Worm (Caenorhabditis elegans) whole organism, L2 larva: Measurements from ENCODE around the gene lgc-14.

Experiments used
- C34F6.9 ChIP-seq: fragments of 150-350 bp; optimal IDR thresholded peaks from 2 replicates; lab custom pipeline; 2014; ENCODE audit warnings: missing biosample characterization, missing genetic modification characterization
- F13H6.1 ChIP-seq: sonication (generic microtip); optimal IDR thresholded peaks from 2 replicates; lab custom pipeline; 2016; ENCODE audit warnings: missing genetic modification characterization, missing compliant biosample characterization
- R02D3.7 ChIP-seq: fragments of 150-350 bp; optimal IDR thresholded peaks from 2 replicates; lab custom pipeline; 2014; ENCODE audit warnings: missing biosample characterization, missing genetic modification characterization
- Y55F3AM.14 ChIP-seq: fragments of 200-800 bp; sonication (Bioruptor generic); optimal IDR thresholded peaks from 2 replicates; lab custom pipeline; 2018; ENCODE audit warnings: mild to moderate bottlenecking, missing genetic modification characterization, missing compliant biosample characterization
- ZK546.5 ChIP-seq: sonication (generic microtip); optimal IDR thresholded peaks from 2 replicates; lab custom pipeline; 2017; ENCODE audit warnings: missing biosample characterization, missing genetic modification characterization
- alr-1 ChIP-seq: fragments of 150-350 bp; optimal IDR thresholded peaks from 2 replicates; lab custom pipeline; 2014; ENCODE audit warnings: missing biosample characterization, missing genetic modification characterization
- ama-1 ChIP-seq: fragments of 150-350 bp; optimal IDR thresholded peaks from 2 replicates; lab custom pipeline; 2018; ENCODE audit warnings: inconsistent platforms
- blmp-1 ChIP-seq: sonication (generic microtip); optimal IDR thresholded peaks from 2 replicates; lab custom pipeline; 2017; ENCODE audit warnings: missing genetic modification characterization, mild to moderate bottlenecking, missing compliant biosample characterization, antibody characterized with exemption, moderate library complexity; ENCODE audit not compliant: insufficient read depth
- ceh-16 ChIP-seq: fragments of 150-350 bp; optimal IDR thresholded peaks from 2 replicates; lab custom pipeline; 2014; ENCODE audit warnings: missing biosample characterization, missing genetic modification characterization
- crh-2 ChIP-seq: sonication (generic microtip); optimal IDR thresholded peaks from 2 replicates; lab custom pipeline; 2017; ENCODE audit warnings: missing biosample characterization, missing genetic modification characterization
- dmd-4 ChIP-seq: sonication (generic microtip); optimal IDR thresholded peaks from 2 replicates; lab custom pipeline; 2017; ENCODE audit warnings: missing biosample characterization, missing genetic modification characterization
- egl-27 ChIP-seq: sonication (generic microtip); optimal IDR thresholded peaks from 3 replicates; lab custom pipeline; 2017; ENCODE audit warnings: missing biosample characterization, missing genetic modification reagents, missing genetic modification characterization
- elt-1 ChIP-seq: fragments of 150-350 bp; optimal IDR thresholded peaks from 2 replicates; lab custom pipeline; 2014; ENCODE audit warnings: missing biosample characterization, missing genetic modification characterization
- elt-3 ChIP-seq: sonication (generic microtip); optimal IDR thresholded peaks from 2 replicates; lab custom pipeline; 2017; ENCODE audit warnings: missing biosample characterization, missing genetic modification characterization
- fos-1 ChIP-seq: fragments of 150-350 bp; optimal IDR thresholded peaks from 2 replicates; lab custom pipeline; 2014; ENCODE audit warnings: missing biosample characterization, missing genetic modification characterization
- gmeb-1 ChIP-seq: fragments of 150-350 bp; optimal IDR thresholded peaks from 2 replicates; lab custom pipeline; 2014; ENCODE audit warnings: missing biosample characterization, missing genetic modification characterization
- lin-13 ChIP-seq: fragments of 150-350 bp; optimal IDR thresholded peaks from 2 replicates; lab custom pipeline; 2014; ENCODE audit warnings: missing biosample characterization, missing genetic modification reagents, missing genetic modification characterization
- mbf-1 ChIP-seq: sonication (generic microtip); optimal IDR thresholded peaks from 2 replicates; lab custom pipeline; 2017; ENCODE audit warnings: missing biosample characterization, missing genetic modification characterization
- nhr-11 ChIP-seq: fragments of 150-350 bp; optimal IDR thresholded peaks from 2 replicates; lab custom pipeline; 2014; ENCODE audit warnings: missing biosample characterization, missing genetic modification characterization
- nhr-129 ChIP-seq: fragments of 150-350 bp; optimal IDR thresholded peaks from 2 replicates; lab custom pipeline; 2014; ENCODE audit warnings: missing biosample characterization, missing genetic modification characterization
- nhr-23 ChIP-seq: fragments of 150-350 bp; optimal IDR thresholded peaks from 2 replicates; lab custom pipeline; 2014; ENCODE audit warnings: missing biosample characterization, missing genetic modification reagents, missing genetic modification characterization
- nhr-25 ChIP-seq: fragments of 150-350 bp; sonication (generic microtip); optimal IDR thresholded peaks from 3 replicates; lab custom pipeline; 2014; ENCODE audit warnings: missing biosample characterization, missing genetic modification characterization
- sem-4 ChIP-seq: fragments of 150-350 bp; optimal IDR thresholded peaks from 2 replicates; lab custom pipeline; 2014; ENCODE audit warnings: missing biosample characterization, missing genetic modification reagents, missing genetic modification characterization
- skn-1 ChIP-seq: sonication (generic microtip); optimal IDR thresholded peaks from 2 replicates; lab custom pipeline; 2017; ENCODE audit warnings: missing biosample characterization, missing genetic modification characterization
- sma-3 ChIP-seq: sonication (generic microtip); optimal IDR thresholded peaks from 2 replicates; lab custom pipeline; 2016; ENCODE audit warnings: missing genetic modification reagents, missing genetic modification characterization, missing compliant biosample characterization
- sma-9 ChIP-seq, 2 experiments: fragments of 150-350 bp in 1 of 2; sonication (generic microtip) in 1 of 2; optimal IDR thresholded peaks; 2 replicates each; lab custom pipeline; 2014 to 2016; ENCODE audit warnings: missing genetic modification characterization in 2 of 2, mild to moderate bottlenecking in 1 of 2, missing biosample characterization in 1 of 2, missing compliant biosample characterization in 1 of 2, missing genetic modification reagents in 1 of 2, moderate library complexity in 1 of 2
- snpc-4 ChIP-seq: fragments of 150-350 bp; optimal IDR thresholded peaks from 2 replicates; lab custom pipeline; 2014; ENCODE audit warnings: missing biosample characterization, missing genetic modification characterization
- unc-39 ChIP-seq: fragments of 150-350 bp; optimal IDR thresholded peaks from 2 replicates; lab custom pipeline; 2014; ENCODE audit warnings: missing biosample characterization, missing genetic modification characterization
- unc-55 ChIP-seq: fragments of 150-350 bp; sonication (generic microtip); optimal IDR thresholded peaks from 3 replicates; lab custom pipeline; 2014; ENCODE audit warnings: missing biosample characterization, missing genetic modification reagents, missing genetic modification characterization
- unc-62 ChIP-seq: fragments of 150-350 bp; optimal IDR thresholded peaks from 2 replicates; lab custom pipeline; 2014; ENCODE audit warnings: missing biosample characterization, missing genetic modification reagents, missing genetic modification characterization
- ztf-1 ChIP-seq: fragments of 200-800 bp; sonication (Bioruptor generic); conservative IDR thresholded peaks from 2 replicates; pipeline ENCODE4 v1.3.6; 2022; ENCODE audit warnings: missing genetic modification characterization, missing compliant biosample characterization
- ztf-11 ChIP-seq: sonication (generic microtip); optimal IDR thresholded peaks from 2 replicates; lab custom pipeline; 2017; ENCODE audit warnings: missing biosample characterization, missing genetic modification characterization
- ztf-4 ChIP-seq: fragments of 150-350 bp; optimal IDR thresholded peaks from 2 replicates; lab custom pipeline; 2014; ENCODE audit warnings: missing biosample characterization, missing genetic modification characterization

lgc-14 gene

DNA sequence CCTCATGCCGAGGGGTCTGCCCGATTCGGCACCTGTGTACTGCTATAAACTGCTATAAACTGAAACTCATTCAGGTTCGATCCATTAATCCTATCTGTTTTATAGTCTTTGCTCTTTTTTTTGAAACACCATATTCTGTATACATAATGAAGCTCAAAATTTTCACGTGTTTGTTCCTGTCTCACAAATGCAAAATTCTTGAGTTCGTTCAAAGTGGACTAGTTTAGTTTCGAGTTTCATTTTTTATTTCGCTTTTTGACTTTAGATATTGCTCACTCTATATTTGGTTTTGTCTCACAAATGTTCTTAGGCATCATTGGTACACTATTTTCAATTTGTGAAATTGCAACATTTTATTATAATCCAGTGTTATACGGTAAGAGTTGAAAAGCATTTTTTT lies 10.0 kb downstream of the lgc-14 start, which contains the start of gene lgc-17:
Gene lgc-17 (plus strand): TSS at position 301 of the 400 bp plus-strand sequence.
- TF ChIP-seq snpc-4 (tag; lab: Kevin White, UChicago) (no peak), sma-3 (GFP tag; lab: Kevin White, UChicago) (no peak), ztf-1 (GFP tag; lab: Robert Waterston, UW) (no peak), nhr-11 (no peak), nhr-129 (no peak), egl-27 (tag; lab: Kevin White, UChicago) (no peak), crh-2 (tag; lab: Kevin White, UChicago) (no peak), nhr-23 (tag; lab: Kevin White, UChicago) (no peak), R02D3.7 (tag; lab: Kevin White, UChicago) (no peak), C34F6.9 (tag; lab: Kevin White, UChicago) (no peak), mbf-1 (tag; lab: Kevin White, UChicago) (no peak), gmeb-1 (tag; lab: Kevin White, UChicago) (no peak), ama-1 (lab: Kevin White, UChicago) (no peak), ztf-4 (no peak), ceh-16 (tag; lab: Kevin White, UChicago) (no peak)

DNA sequence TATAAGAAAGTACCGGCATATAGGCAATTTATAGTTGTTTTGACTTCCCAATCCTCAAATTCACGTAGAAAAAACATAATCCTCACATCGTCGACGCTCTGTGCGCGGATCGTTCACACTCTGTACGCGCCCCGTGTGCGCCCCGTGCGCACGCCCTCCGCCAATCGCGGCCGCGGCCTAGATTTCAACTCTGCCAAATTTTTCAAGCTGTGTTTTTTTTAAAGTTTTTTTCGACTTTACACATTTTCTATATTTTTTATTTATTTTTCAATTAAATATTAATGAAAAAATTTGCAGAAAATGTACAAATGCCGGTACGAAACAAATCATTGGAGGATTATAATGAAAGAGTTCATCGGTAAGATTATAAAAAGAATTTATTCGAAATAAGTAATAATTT lies 11.8 kb downstream of the lgc-14 start, which contains the start of gene T01H10.11:
Gene T01H10.11 (plus strand): TSS at position 301 of the 400 bp plus-strand sequence.
- no peak for TF ChIP-seq elt-3 (tag; lab: Kevin White, UChicago)
- TF ChIP-seq ztf-4, result no peak

ce11 chrX:12125308-12125707 lies 14.0 kb downstream of the lgc-14 start, which contains the start of gene lgc-18:
Gene lgc-18 (plus strand): TSS chrX:12125608.
- TF ChIP-seq skn-1 (tag; lab: Kevin White, UChicago) (no peak), ztf-4 (no peak), unc-62 (GFP tag; lab: Kevin White, UChicago) (no peak), blmp-1 (tag; lab: Kevin White, UChicago) (no peak), ZK546.5 (tag; lab: Kevin White, UChicago) (no peak), ceh-16 (tag; lab: Kevin White, UChicago) (no peak), Y55F3AM.14 (GFP tag; lab: Kevin White, UChicago) (no peak), nhr-25 (tag; lab: Kevin White, UChicago) (no peak), sma-9 (GFP tag; optimal IDR thresholded peaks at IDR 0.05; lab: Kevin White, UChicago) (no peak), sma-9 (tag; optimal IDR thresholded peaks at IDR 0.05; lab: Kevin White, UChicago) (no peak), nhr-129 (no peak), sem-4 (tag; lab: Kevin White, UChicago) (no peak), F13H6.1 (tag; lab: Kevin White, UChicago) (no peak), ztf-11 (tag; lab: Kevin White, UChicago) (no peak), alr-1 (tag; lab: Kevin White, UChicago) (no peak), unc-55 (GFP tag; lab: Kevin White, UChicago) (no peak), ztf-1 (GFP tag; lab: Robert Waterston, UW) (no peak), lin-13 (no peak), sma-3 (GFP tag; lab: Kevin White, UChicago) (no peak), unc-39 (tag; lab: Kevin White, UChicago) (no peak)
- TF ChIP-seq, all 48 proteins: peak for 0

DNA sequence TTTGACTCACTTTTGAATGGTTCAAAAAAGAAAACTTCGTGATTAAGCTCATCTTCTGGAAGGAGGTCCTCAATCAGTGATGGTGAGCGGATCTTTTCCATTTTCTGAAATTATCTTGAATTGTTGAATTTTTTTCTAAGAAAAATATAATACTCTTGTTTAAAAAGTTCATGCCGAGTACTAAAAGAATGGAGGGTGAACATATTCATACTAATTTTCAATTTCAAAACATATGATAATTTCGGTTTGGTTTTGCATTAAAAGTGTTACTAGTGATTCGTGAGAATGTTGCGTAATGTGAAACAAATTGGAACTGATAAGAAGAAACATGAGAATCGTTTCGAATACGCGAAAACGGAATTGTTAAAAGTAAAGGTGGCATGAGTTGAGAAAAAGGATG lies 29.7 kb downstream of the lgc-14 start, which contains the start of gene lyst-1:
Gene lyst-1 (minus strand): TSS at position 101 of the 400 bp plus-strand sequence.
- TF ChIP-seq fos-1 (tag; lab: Kevin White, UChicago) (peak; percentile 14), crh-2 (tag; lab: Kevin White, UChicago) (no peak)

DNA sequence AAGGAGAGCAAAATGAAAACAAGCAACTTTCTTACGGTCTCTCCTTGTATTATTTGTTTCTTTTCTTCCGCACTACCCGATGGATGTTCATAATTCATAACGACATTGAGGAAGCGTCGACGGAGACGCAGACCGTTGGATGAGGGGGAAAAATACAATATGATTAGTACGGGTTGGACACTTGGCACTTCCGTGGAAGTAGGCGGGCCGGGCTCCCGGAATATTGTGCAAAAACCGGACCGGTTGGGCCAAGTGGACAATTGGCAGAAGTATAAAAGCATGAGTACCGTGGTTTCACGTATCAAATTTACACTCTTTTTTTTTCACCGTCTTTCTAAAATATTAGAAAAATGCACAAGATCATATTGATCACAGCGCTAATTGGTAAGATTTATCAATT lies 31.3 kb downstream of the lgc-14 start, which contains the start of gene M153.3:
Gene M153.3 (plus strand): TSS at position 301 of the 400 bp plus-strand sequence.
- no peak for TF ChIP-seq Y55F3AM.14 (GFP tag; lab: Kevin White, UChicago)
- TF ChIP-seq elt-1 (tag; lab: Kevin White, UChicago), result no peak
- TF ChIP-seq dmd-4 (tag; lab: Kevin White, UChicago), result no peak
- no peak for TF ChIP-seq ztf-1 (GFP tag; lab: Robert Waterston, UW)
